Worm (Caenorhabditis elegans): Measurements from ENCODE around the gene col-81.

DNA sequence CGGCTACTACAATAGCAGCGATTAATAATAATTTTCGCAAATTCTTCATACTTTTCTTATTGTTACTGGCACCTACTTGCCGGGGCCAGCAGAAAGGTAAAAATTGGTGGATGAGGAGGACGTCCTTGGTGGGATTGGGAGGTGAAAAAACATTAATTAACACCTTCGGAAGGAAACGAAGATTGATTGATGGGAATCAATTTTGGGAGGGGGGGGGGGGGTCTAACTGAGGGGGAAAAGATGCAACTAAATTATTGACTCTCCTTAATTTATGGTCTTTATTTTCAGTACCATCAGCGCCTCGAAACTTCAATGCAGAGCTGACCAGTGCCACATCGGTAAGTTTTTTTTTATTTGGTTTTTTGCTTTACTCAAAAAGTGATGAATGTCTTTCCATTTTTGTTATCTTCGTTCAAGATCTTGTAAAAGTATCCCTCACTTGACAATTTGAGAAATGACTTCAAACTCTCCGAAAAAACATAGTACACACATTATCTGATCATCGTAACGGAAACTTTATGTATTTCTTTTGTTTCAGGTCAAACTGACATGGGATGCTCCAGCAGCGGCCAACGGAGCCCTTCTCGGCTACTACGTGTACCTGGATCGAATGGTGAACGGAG is 19.8 kb downstream of the col-81 start:
- no peak for TF ChIP-seq unc-62 (GFP tag; optimal IDR thresholded peaks at IDR 0.05)
- no peak for TF ChIP-seq nhr-237 (tag; optimal IDR thresholded peaks at IDR 0.05)
